Fruit fly (Drosophila melanogaster): Measurements from ENCODE around the gene KdelR.

DNA sequence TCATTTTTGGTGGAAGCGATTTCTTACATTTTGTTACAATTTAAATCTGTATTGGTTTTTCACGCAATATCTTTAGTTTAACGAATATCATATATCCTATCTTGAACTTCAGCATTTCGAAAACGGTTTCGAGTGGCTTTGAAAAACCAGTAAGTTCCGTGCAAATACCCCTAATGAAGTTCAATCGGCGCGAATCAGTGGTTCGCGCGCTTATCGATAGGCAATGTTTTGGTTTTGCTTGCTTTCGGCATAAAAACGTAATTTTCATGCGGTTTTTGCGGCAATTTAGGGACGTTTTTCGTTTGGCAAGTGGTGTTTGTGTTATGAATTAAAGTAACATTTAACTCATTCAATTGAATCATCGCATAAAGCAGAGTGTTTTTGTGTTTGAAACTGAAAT is 50.2 kb downstream of the KdelR start, which contains the start of gene RluA-2:
- TF ChIP-seq psq (optimal IDR thresholded peaks at IDR 0.05): no peak
- TF ChIP-seq CG8478 (optimal IDR thresholded peaks at IDR 0.05): no peak
- TF ChIP-seq pan (optimal IDR thresholded peaks at IDR 0.05): no peak
- no peak for TF ChIP-seq EcR (GFP tag; optimal IDR thresholded peaks at IDR 0.05)
- TF ChIP-seq usp (GFP tag; optimal IDR thresholded peaks at IDR 0.05): no peak
